Worm (Caenorhabditis elegans) whole organism, L4 larva: ENCODE measurements around the gene B0244.16.

Experiments
- F10B5.3 ChIP-seq: sonication (generic microtip); optimal IDR thresholded peaks from 2 replicates; lab custom pipeline; 2016; ENCODE audit warnings: mild to moderate bottlenecking, missing genetic modification characterization, missing compliant biosample characterization
- madf-5 ChIP-seq, 2 experiments: fragments of 200-800 bp; sonication (Bioruptor generic); IDR thresholded peaks; 2 replicates each; pipeline ENCODE4 v1.3.6; 2022; ENCODE audit warnings: missing compliant biosample characterization in 2 of 2, missing genetic modification characterization in 2 of 2
- nhr-42 ChIP-seq: fragments of 200-800 bp; sonication (Bioruptor generic); IDR thresholded peaks from 2 replicates; pipeline ENCODE4 v1.3.6; 2022; ENCODE audit warnings: missing genetic modification characterization, missing compliant biosample characterization
- nhr-76 ChIP-seq: fragments of 150-350 bp; optimal IDR thresholded peaks from 2 replicates; lab custom pipeline; 2014; ENCODE audit warnings: missing biosample characterization, missing genetic modification characterization

DNA sequence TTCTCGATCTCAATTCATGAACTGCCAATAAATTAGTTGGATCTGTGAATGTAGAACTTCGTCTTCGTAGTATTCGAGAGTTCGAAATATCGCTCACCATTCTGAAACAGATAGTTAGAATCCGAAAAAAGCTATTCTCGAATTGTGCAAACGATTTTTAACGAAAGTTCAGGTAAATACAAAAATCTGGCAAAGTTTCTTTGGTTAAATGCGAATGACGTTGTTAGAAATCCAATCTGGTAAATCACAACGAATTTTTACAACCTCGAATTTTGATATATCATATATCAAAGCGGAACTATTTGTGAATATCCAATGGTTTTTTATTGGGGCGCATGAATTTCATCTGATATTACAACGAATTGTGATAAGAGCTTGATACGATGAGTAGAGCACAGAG is 31.5 kb upstream of the B0244.16 start, which contains the start of gene hpo-28:
- TF ChIP-seq madf-5 (GFP tag; IDR thresholded peaks at IDR 0.05; lab: Robert Waterston, UW) (no peak), F10B5.3 (tag; lab: Kevin White, UChicago) (no peak), nhr-42 (GFP tag; lab: Robert Waterston, UW) (no peak), nhr-76 (tag; lab: Kevin White, UChicago) (no peak)
